Worm (Caenorhabditis elegans): Measurements from ENCODE around the gene Y46G5A.36.

Gene Y46G5A.36

ce11 chrII:12787831-12788248 lies 35.6 kb upstream of the Y46G5A.36 start, which contains the start of gene alkb-7 (continued):
- TF ChIP-seq egl-18 (GFP tag; IDR thresholded peaks at IDR 0.05) = no peak
- no peak for TF ChIP-seq lin-26 (GFP tag; IDR thresholded peaks at IDR 0.05)
- no peak for TF ChIP-seq aptf-2 (GFP tag; conservative IDR thresholded peaks at IDR 0.05)
- TF ChIP-seq ceh-27 (GFP tag; optimal IDR thresholded peaks at IDR 0.05) = no peak
- no peak for TF ChIP-seq atf-7 (tag; optimal IDR thresholded peaks at IDR 0.05)
- no peak for TF ChIP-seq ZK185.1 (tag; optimal IDR thresholded peaks at IDR 0.05; ENCODE audit: poor library complexity, severe bottlenecking)
- TF ChIP-seq nhr-90 (tag; optimal IDR thresholded peaks at IDR 0.05) = no peak
- no peak for TF ChIP-seq mxl-1 (tag; optimal IDR thresholded peaks at IDR 0.05)
- 0 out of 2 replicates have a peak, but pooled peaks have one; percentile 19 for TF ChIP-seq attf-6 (GFP tag; IDR thresholded peaks at IDR 0.05)
- no peak for TF ChIP-seq dpff-1 (tag; optimal IDR thresholded peaks at IDR 0.05)
- peak; percentile 2 for TF ChIP-seq lin-40 (tag; optimal IDR thresholded peaks at IDR 0.05)
- TF ChIP-seq let-526 (GFP tag; IDR thresholded peaks at IDR 0.05) = 0 out of 2 replicates have a peak, but pooled peaks have one; percentile 37
- TF ChIP-seq F55B11.4 (tag; optimal IDR thresholded peaks at IDR 0.05; ENCODE audit: borderline replicate concordance, insufficient read depth) = no peak
- no peak for TF ChIP-seq K11D2.4 (GFP tag; IDR thresholded peaks at IDR 0.05)
- TF ChIP-seq snpc-4 (GFP tag; optimal IDR thresholded peaks at IDR 0.05) = no peak
- no peak for TF ChIP-seq snpc-4 (tag; optimal IDR thresholded peaks at IDR 0.05)
- no peak for TF ChIP-seq madf-3 (GFP tag; IDR thresholded peaks at IDR 0.05)
- TF ChIP-seq bed-2 (GFP tag; IDR thresholded peaks at IDR 0.05) = no peak
- TF ChIP-seq aptf-3 (GFP tag; IDR thresholded peaks at IDR 0.05) = no peak
- TF ChIP-seq him-1 (tag; optimal IDR thresholded peaks at IDR 0.05) = peak; percentile 44
- TF ChIP-seq hlh-26 (GFP tag; conservative IDR thresholded peaks at IDR 0.05) = no peak
- TF ChIP-seq unc-62 (GFP tag; optimal IDR thresholded peaks at IDR 0.05) = no peak
- TF ChIP-seq pha-4 (tag; optimal IDR thresholded peaks at IDR 0.05) = no peak
- no peak for TF ChIP-seq Y79H2A.3 (GFP tag; conservative IDR thresholded peaks at IDR 0.05)
- 0 out of 2 replicates have a peak, but pooled peaks have one; percentile 11 for TF ChIP-seq Y53G8AR.9 (GFP tag; conservative IDR thresholded peaks at IDR 0.05)
- no peak for TF ChIP-seq ztf-28 (GFP tag; IDR thresholded peaks at IDR 0.05)
- peak; percentile 50; the same call in 1 of the 2 replicates for TF ChIP-seq cebp-1 (GFP tag; IDR thresholded peaks at IDR 0.05)
- peak; percentile 84 for TF ChIP-seq cebp-1 (tag; optimal IDR thresholded peaks at IDR 0.05)

DNA sequence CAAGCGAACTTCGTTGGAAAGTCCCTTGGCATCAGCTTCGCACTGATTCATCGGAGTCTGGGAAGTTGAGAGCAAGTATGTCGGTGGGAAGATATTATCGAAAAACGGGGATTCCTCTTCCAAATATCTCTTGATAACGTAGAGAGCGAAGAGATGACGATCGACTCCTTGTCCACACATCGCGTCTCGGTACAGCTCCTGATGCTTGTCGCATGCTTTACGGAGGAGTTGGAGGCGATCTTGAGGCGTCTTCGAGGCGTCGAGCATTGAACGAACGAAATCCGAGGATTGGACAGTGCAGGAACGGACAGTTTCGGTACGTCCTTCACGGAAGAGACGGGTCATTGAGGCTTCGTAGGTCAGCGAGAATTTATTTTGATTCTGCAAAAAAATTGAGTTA lies 34.0 kb upstream of the Y46G5A.36 start:
- TF ChIP-seq efl-1 (GFP tag; optimal IDR thresholded peaks at IDR 0.05) = no peak
- TF ChIP-seq attf-5 (GFP tag; optimal IDR thresholded peaks at IDR 0.05) = no peak
- peak; percentile 57 for TF ChIP-seq zfh-2 (GFP tag; conservative IDR thresholded peaks at IDR 0.05)
- TF ChIP-seq lsy-27 (tag; optimal IDR thresholded peaks at IDR 0.05; ENCODE audit: borderline replicate concordance, insufficient read depth) = no peak
- TF ChIP-seq F37B4.10 (GFP tag; IDR thresholded peaks at IDR 0.05) = no peak
- no peak for TF ChIP-seq T07F8.4 (tag; optimal IDR thresholded peaks at IDR 0.05)
- TF ChIP-seq dox-1 (GFP tag; IDR thresholded peaks at IDR 0.05) = 0 out of 2 replicates have a peak, but pooled peaks have one; percentile 19
- 0 out of 2 replicates have a peak, but pooled peaks have one; percentile 23 for TF ChIP-seq mcd-1 (GFP tag; IDR thresholded peaks at IDR 0.05)
- TF ChIP-seq ztf-25 (GFP tag; IDR thresholded peaks at IDR 0.05) = no peak
- 0 out of 2 replicates have a peak, but pooled peaks have one; percentile 32 for TF ChIP-seq B0336.3 (GFP tag; IDR thresholded peaks at IDR 0.05)
- no peak for TF ChIP-seq hrde-1 (tag; optimal IDR thresholded peaks at IDR 0.05; ENCODE audit: borderline replicate concordance)
- TF ChIP-seq sdz-38 (tag; optimal IDR thresholded peaks at IDR 0.05) = no peak
- no peak for TF ChIP-seq cebp-1 (GFP tag; IDR thresholded peaks at IDR 0.05)
- peak; percentile 8 for TF ChIP-seq cebp-1 (tag; optimal IDR thresholded peaks at IDR 0.05)
- TF ChIP-seq nfyb-1 (GFP tag; IDR thresholded peaks at IDR 0.05) = peak; percentile 55; the same call in 1 of the 2 replicates
- no peak for TF ChIP-seq B0035.1 (tag; optimal IDR thresholded peaks at IDR 0.05)
- TF ChIP-seq cebp-2 (GFP tag; IDR thresholded peaks at IDR 0.05) = 0 out of 2 replicates have a peak, but pooled peaks have one; percentile 69
- no peak for TF ChIP-seq hmg-20 (GFP tag; IDR thresholded peaks at IDR 0.05)
- no peak for TF ChIP-seq dpff-1 (tag; optimal IDR thresholded peaks at IDR 0.05)

Data from whole organism, young adult.